Fruit fly (Drosophila melanogaster) whole organism, pupa: ENCODE measurements around the gene CG31637.

Source experiments
- CG10348 ChIP-seq: fragments of 200-800 bp; sonication (Bioruptor generic); IDR thresholded peaks from 2 replicates; pipeline ENCODE4 v1.3.6; 2022; ENCODE audit warnings: missing biosample characterization, missing genetic modification characterization
- CG12605 ChIP-seq: fragments of 200-800 bp; sonication (Bioruptor generic); IDR thresholded peaks from 2 replicates; pipeline ENCODE4 v1.3.6; 2022; ENCODE audit warnings: missing biosample characterization, missing genetic modification characterization
- CG13204 ChIP-seq: fragments of 200-800 bp; sonication (Bioruptor generic); optimal IDR thresholded peaks from 2 replicates; lab custom pipeline; 2018; ENCODE audit warnings: missing biosample characterization, mild to moderate bottlenecking, missing genetic modification characterization, moderate library complexity
- CG14655 ChIP-seq: fragments of 200-800 bp; sonication (Bioruptor generic); optimal IDR thresholded peaks from 3 replicates; lab custom pipeline; 2017; ENCODE audit warnings: mild to moderate bottlenecking, missing biosample characterization, missing genetic modification reagents, missing genetic modification characterization
- CG15710 ChIP-seq: fragments of 200-800 bp; sonication (Bioruptor generic); optimal IDR thresholded peaks from 2 replicates; lab custom pipeline; 2018; ENCODE audit warnings: missing biosample characterization, mild to moderate bottlenecking, missing genetic modification characterization, moderate library complexity
- CG17806 ChIP-seq: fragments of 200-800 bp; sonication (Bioruptor generic); optimal IDR thresholded peaks from 2 replicates; lab custom pipeline; 2018; ENCODE audit warnings: missing biosample characterization, mild to moderate bottlenecking, missing genetic modification characterization, moderate library complexity
- CG32121 ChIP-seq: fragments of 200-800 bp; sonication (Bioruptor generic); IDR thresholded peaks from 2 replicates; pipeline ENCODE4 v1.3.6; 2022; ENCODE audit warnings: missing biosample characterization, missing genetic modification characterization
- CG34367 ChIP-seq: fragments of 200-800 bp; sonication (Bioruptor generic); optimal IDR thresholded peaks from 2 replicates; lab custom pipeline; 2018; ENCODE audit warnings: missing biosample characterization, mild to moderate bottlenecking, missing genetic modification characterization
- CG4496 ChIP-seq: fragments of 200-800 bp; sonication (Bioruptor generic); IDR thresholded peaks from 3 replicates; pipeline ENCODE4 v1.3.6; 2022; ENCODE audit warnings: missing biosample characterization, missing genetic modification characterization
- CG8159 ChIP-seq: fragments of 200-800 bp; sonication (Bioruptor generic); optimal IDR thresholded peaks from 3 replicates; lab custom pipeline; 2018; ENCODE audit warnings: missing biosample characterization, mild to moderate bottlenecking, missing genetic modification characterization, moderate library complexity
- CG8301 ChIP-seq: fragments of 200-800 bp; sonication (Bioruptor generic); optimal IDR thresholded peaks from 2 replicates; lab custom pipeline; 2018; ENCODE audit warnings: missing biosample characterization, mild to moderate bottlenecking, missing genetic modification characterization
- CG9948 ChIP-seq: fragments of 200-800 bp; sonication (Bioruptor generic); optimal IDR thresholded peaks from 2 replicates; lab custom pipeline; 2018; ENCODE audit warnings: missing biosample characterization, mild to moderate bottlenecking, missing genetic modification characterization, moderate library complexity
- D1 ChIP-seq: fragments of 200-800 bp; sonication (Bioruptor generic); optimal IDR thresholded peaks from 2 replicates; lab custom pipeline; 2018; ENCODE audit warnings: missing biosample characterization, mild to moderate bottlenecking, missing genetic modification characterization, moderate library complexity
- EcR ChIP-seq: fragments of 200-800 bp; sonication (Bioruptor generic); optimal IDR thresholded peaks from 3 replicates; lab custom pipeline; 2019; ENCODE audit warnings: missing biosample characterization, missing genetic modification characterization, mild to moderate bottlenecking, moderate library complexity, missing genetic modification reagents
- Ets98B ChIP-seq: fragments of 200-800 bp; sonication (Bioruptor generic); IDR thresholded peaks from 2 replicates; pipeline ENCODE4 v1.3.6; 2022; ENCODE audit warnings: missing biosample characterization, missing genetic modification characterization
- Pif1A ChIP-seq: fragments of 200-800 bp; sonication (Bioruptor generic); optimal IDR thresholded peaks from 3 replicates; lab custom pipeline; 2016; ENCODE audit warnings: missing biosample characterization, missing genetic modification characterization
- Pif1B ChIP-seq: fragments of 200-800 bp; sonication (Bioruptor generic); optimal IDR thresholded peaks from 3 replicates; lab custom pipeline; 2016; ENCODE audit warnings: missing biosample characterization, missing genetic modification characterization
- Snoo ChIP-seq: fragments of 200-800 bp; sonication (Bioruptor generic); optimal IDR thresholded peaks from 3 replicates; lab custom pipeline; 2017; ENCODE audit warnings: missing biosample characterization, mild to moderate bottlenecking, missing genetic modification characterization, inconsistent platforms
- fd96Ca ChIP-seq: fragments of 200-800 bp; sonication (Bioruptor generic); IDR thresholded peaks from 3 replicates; pipeline ENCODE4 v1.3.6; 2022; ENCODE audit warnings: missing biosample characterization, missing genetic modification characterization
- gl ChIP-seq: fragments of 200-800 bp; sonication (Bioruptor generic); optimal IDR thresholded peaks from 2 replicates; lab custom pipeline; 2018; ENCODE audit warnings: missing biosample characterization, mild to moderate bottlenecking, missing genetic modification characterization
- rn ChIP-seq: fragments of 200-800 bp; sonication (Bioruptor generic); IDR thresholded peaks from 2 replicates; pipeline ENCODE4 v1.3.6; 2022; ENCODE audit warnings: missing biosample characterization, missing genetic modification characterization

The CG31637 gene

DNA sequence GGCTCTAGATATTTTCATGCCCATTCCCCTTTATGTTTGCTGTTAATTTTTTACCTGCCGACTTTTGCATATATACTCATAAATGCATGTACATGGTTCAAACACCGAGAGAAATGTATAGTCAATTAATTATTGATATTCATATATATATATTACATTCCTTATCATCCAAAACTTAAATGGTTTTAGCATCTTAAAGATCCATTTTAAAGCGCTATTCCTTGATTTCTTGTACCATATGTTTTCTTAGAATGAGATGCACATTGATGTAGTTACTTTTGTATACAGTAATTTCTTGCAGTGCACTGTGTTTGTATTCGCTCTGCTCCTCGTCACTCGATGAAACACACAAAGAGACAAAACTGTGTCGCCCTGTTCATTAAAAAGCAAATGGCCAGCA lies 10.2 kb downstream of the CG31637 start:
- TF ChIP-seq CG8301 (tag; lab: Kevin White, UChicago) (peak; percentile 64), gl (tag; lab: Kevin White, UChicago) (no peak), Snoo (peak; percentile 13), rn (no peak), Pif1B (GFP tag; lab: Kevin White, UChicago) (peak; percentile 36), CG8159 (tag; lab: Kevin White, UChicago) (no peak), CG15710 (tag; lab: Kevin White, UChicago) (peak; percentile 64), Pif1A (GFP tag; lab: Kevin White, UChicago) (peak; percentile 64), CG4496 (GFP tag; lab: Robert Waterston, UW) (peak; percentile 77), EcR (GFP tag; lab: Kevin White, UChicago) (no peak), Ets98B (GFP tag; lab: Robert Waterston, UW) (peak; percentile 62; the same call in 1 of the 2 replicates), CG17806 (tag; lab: Kevin White, UChicago) (peak; percentile 59), CG10348 (GFP tag; lab: Robert Waterston, UW) (no peak), CG32121 (GFP tag; lab: Robert Waterston, UW) (0 out of 2 replicates have a peak, but pooled peaks have one; percentile 42), CG9948 (tag; lab: Kevin White, UChicago) (peak; percentile 49), CG14655 (GFP tag; lab: Kevin White, UChicago) (peak; percentile 63)
- TF ChIP-seq, all 21 proteins: peak for 11

DNA sequence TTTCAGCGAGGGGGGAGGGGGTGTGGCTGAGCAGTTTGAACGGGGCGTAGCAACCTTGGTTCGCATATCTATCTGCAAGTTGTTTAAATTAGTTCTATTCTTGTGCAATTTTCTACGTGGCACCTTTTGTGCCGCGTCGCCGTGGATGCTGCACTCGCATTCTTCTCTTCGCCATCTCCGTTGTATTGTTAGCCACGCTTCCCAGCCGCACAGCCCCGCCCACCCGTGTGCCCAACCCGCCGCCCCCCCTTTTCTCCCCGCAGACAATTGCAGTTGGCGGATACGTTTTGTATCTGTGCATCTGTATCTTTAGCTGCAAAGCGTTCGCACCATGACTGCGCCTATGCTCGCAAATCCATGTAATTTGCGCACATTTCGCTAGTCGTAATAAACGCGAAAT lies 15.5 kb downstream of the CG31637 start:
- TF ChIP-seq Pif1A (GFP tag; lab: Kevin White, UChicago), result no peak
- no peak for TF ChIP-seq CG10348 (GFP tag; lab: Robert Waterston, UW)
- peak; percentile 75 for TF ChIP-seq CG32121 (GFP tag; lab: Robert Waterston, UW)
- peak; percentile 58 for TF ChIP-seq Ets98B (GFP tag; lab: Robert Waterston, UW)
- TF ChIP-seq CG4496 (GFP tag; lab: Robert Waterston, UW), result 0 out of 3 replicates have a peak, but pooled peaks have one; percentile 45
- TF ChIP-seq EcR (GFP tag; lab: Kevin White, UChicago), result no peak
- TF ChIP-seq CG8301 (tag; lab: Kevin White, UChicago), result no peak
- TF ChIP-seq CG13204 (GFP tag; lab: Kevin White, UChicago), result no peak
- TF ChIP-seq CG17806 (tag; lab: Kevin White, UChicago), result no peak
- TF ChIP-seq CG15710 (tag; lab: Kevin White, UChicago), result no peak
- TF ChIP-seq fd96Ca (GFP tag; lab: Robert Waterston, UW), result peak; percentile 68; the same call in 2 of the 3 replicates
- TF ChIP-seq rn, result no peak

DNA sequence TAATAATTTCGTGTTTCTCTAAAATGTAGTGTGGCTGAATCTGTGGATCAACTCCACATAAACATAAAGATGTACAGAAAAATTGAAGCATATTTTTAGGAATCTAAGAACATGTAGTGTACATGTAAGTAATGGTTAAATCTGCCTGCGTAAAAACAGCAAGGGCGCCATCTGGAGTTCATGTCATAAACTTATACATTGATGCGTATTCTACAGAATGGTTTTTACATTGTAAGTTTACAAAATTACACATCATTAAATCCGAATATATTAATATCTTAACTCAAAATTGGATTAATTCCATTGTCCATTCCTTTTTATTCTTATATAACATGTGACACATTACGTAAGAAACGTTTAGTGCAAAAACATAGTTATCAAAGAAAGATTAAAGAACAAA lies 28.5 kb downstream of the CG31637 start:
- TF ChIP-seq CG8301 (tag; lab: Kevin White, UChicago) (no peak), CG15710 (tag; lab: Kevin White, UChicago) (no peak), CG13204 (GFP tag; lab: Kevin White, UChicago) (no peak), fd96Ca (GFP tag; lab: Robert Waterston, UW) (no peak), D1 (tag; lab: Kevin White, UChicago) (peak; percentile 29), CG34367 (tag; lab: Kevin White, UChicago) (no peak), CG12605 (GFP tag; lab: Robert Waterston, UW) (no peak), gl (tag; lab: Kevin White, UChicago) (no peak)

DNA sequence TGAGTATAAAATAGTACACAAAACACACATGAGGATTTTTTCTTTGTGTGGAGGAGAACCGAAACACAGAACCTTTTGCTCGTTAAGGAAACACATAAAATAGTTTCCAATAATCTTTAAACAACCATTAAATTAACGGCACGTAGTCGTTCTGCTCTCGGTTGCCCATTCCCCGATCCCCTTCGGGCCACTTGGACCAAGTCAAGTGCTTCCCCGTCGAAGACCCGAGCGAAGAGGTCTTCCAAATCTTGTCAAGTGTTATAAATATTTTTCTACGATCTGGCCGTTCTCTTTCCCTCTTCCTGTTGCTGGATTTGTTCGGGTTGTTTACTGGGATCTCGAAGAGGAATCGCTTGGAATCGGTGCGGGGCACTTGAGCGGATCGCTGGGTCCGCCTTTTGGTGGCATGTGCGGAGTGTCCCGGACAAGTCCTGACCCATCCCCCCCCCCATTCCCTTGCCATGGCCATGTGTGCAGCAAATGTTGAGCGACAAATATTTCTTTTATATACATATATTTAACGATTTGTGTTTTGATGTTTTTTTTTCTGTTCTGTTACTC lies 32.6 kb downstream of the CG31637 start:
- no peak for TF ChIP-seq CG12605 (GFP tag; lab: Robert Waterston, UW)
- TF ChIP-seq CG34367 (tag; lab: Kevin White, UChicago), result no peak
- TF ChIP-seq rn, result no peak
- no peak for TF ChIP-seq EcR (GFP tag; lab: Kevin White, UChicago)
- no peak for TF ChIP-seq CG9948 (tag; lab: Kevin White, UChicago)
- TF ChIP-seq CG4496 (GFP tag; lab: Robert Waterston, UW), result no peak
- no peak for TF ChIP-seq fd96Ca (GFP tag; lab: Robert Waterston, UW)
- TF ChIP-seq CG8301 (tag; lab: Kevin White, UChicago), result no peak
- TF ChIP-seq D1 (tag; lab: Kevin White, UChicago), result no peak
- no peak for TF ChIP-seq CG10348 (GFP tag; lab: Robert Waterston, UW)
- no peak for TF ChIP-seq CG15710 (tag; lab: Kevin White, UChicago)
- no peak for TF ChIP-seq CG8159 (tag; lab: Kevin White, UChicago)
- TF ChIP-seq CG14655 (GFP tag; lab: Kevin White, UChicago), result no peak
- TF ChIP-seq Pif1A (GFP tag; lab: Kevin White, UChicago), result no peak
- TF ChIP-seq Pif1B (GFP tag; lab: Kevin White, UChicago), result no peak

DNA sequence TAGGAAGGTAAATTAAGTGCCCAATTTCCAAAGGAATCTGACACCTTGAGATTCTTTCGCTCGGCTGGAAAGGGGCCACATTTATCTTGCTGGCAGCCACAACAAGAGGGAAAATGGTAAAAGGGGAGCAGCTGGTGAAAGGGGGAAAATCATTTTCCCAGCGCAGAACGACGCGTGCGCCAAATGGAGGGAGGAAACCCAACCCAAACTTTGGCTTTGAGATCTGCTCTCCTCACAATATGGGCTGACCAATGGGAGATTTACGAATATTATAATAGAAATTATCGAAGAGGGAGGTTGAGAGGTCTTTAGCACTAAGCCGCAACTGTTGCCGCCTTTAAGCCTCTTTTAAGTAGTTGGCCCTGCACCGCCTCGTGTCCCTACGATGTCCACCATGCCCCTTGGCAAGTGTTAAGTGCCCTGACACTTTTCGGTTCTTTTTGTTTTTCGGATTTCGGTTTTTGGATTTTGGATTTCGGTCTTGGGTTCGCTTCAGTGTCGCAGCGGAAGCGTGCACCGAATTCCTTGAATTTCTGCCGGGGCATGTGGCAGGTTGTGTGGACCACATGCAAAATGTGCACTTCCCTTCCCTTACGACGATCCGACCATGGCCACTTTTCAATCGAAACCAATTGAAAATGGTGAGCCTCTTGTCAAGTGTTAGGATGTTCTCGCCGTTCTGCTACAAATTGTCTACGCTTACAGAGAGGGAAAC lies 33.7 kb downstream of the CG31637 start:
- TF ChIP-seq rn (no peak), CG12605 (GFP tag; lab: Robert Waterston, UW) (no peak), Pif1B (GFP tag; lab: Kevin White, UChicago) (no peak), CG9948 (tag; lab: Kevin White, UChicago) (no peak), gl (tag; lab: Kevin White, UChicago) (no peak), Ets98B (GFP tag; lab: Robert Waterston, UW) (no peak), CG10348 (GFP tag; lab: Robert Waterston, UW) (no peak), CG34367 (tag; lab: Kevin White, UChicago) (no peak), Pif1A (GFP tag; lab: Kevin White, UChicago) (no peak), CG17806 (tag; lab: Kevin White, UChicago) (no peak), Snoo (no peak), EcR (GFP tag; lab: Kevin White, UChicago) (no peak), CG14655 (GFP tag; lab: Kevin White, UChicago) (no peak), CG8301 (tag; lab: Kevin White, UChicago) (no peak), CG13204 (GFP tag; lab: Kevin White, UChicago) (no peak), D1 (tag; lab: Kevin White, UChicago) (no peak), CG8159 (tag; lab: Kevin White, UChicago) (no peak), CG32121 (GFP tag; lab: Robert Waterston, UW) (no peak)
- TF ChIP-seq, all 21 proteins: peak for 0
